Worm (Caenorhabditis elegans) whole organism, L1 larva: ENCODE data around the gene srlf-33.

ENCODE experiments used
- C16A3.4 ChIP-seq: fragments of 150-350 bp; optimal IDR thresholded peaks from 2 replicates; lab custom pipeline; 2014; ENCODE audit warnings: missing biosample characterization, missing genetic modification characterization
- F16B12.6 ChIP-seq: fragments of 150-350 bp; optimal IDR thresholded peaks from 2 replicates; lab custom pipeline; 2014; ENCODE audit warnings: missing biosample characterization, missing genetic modification characterization
- Y116A8C.19 ChIP-seq: sonication (generic microtip); optimal IDR thresholded peaks from 2 replicates; lab custom pipeline; 2016; ENCODE audit warnings: missing compliant biosample characterization, missing genetic modification characterization, borderline replicate concordance
- aha-1 ChIP-seq: fragments of 150-350 bp; optimal IDR thresholded peaks from 2 replicates; lab custom pipeline; 2014; ENCODE audit warnings: missing biosample characterization, missing genetic modification characterization
- alr-1 ChIP-seq: fragments of 200-800 bp; sonication (Bioruptor generic); optimal IDR thresholded peaks from 2 replicates; lab custom pipeline; 2018; ENCODE audit warnings: borderline replicate concordance, mild to moderate bottlenecking, missing genetic modification characterization, missing compliant biosample characterization
- ceh-63 ChIP-seq: fragments of 200-800 bp; sonication (Bioruptor generic); optimal IDR thresholded peaks from 2 replicates; lab custom pipeline; 2018; ENCODE audit warnings: mild to moderate bottlenecking, missing genetic modification characterization, missing compliant biosample characterization
- ceh-8 ChIP-seq: fragments of 200-800 bp; sonication (Bioruptor generic); optimal IDR thresholded peaks from 2 replicates; lab custom pipeline; 2018; ENCODE audit warnings: mild to moderate bottlenecking, missing genetic modification characterization, moderate library complexity, missing compliant biosample characterization
- ceh-88 ChIP-seq: fragments of 200-800 bp; sonication (Bioruptor generic); IDR thresholded peaks from 2 replicates; pipeline ENCODE4 v1.3.6; 2022; ENCODE audit warnings: missing genetic modification characterization, missing compliant biosample characterization
- ces-1 ChIP-seq: fragments of 150-350 bp; optimal IDR thresholded peaks from 2 replicates; lab custom pipeline; 2014; ENCODE audit warnings: missing biosample characterization, missing genetic modification reagents, missing genetic modification characterization
- dpl-1 ChIP-seq, 3 experiments: fragments of 150-350 bp in 2 of 3; sonication (generic microtip) in 1 of 3; optimal IDR thresholded peaks; 2 replicates each; lab custom pipeline; 2014 to 2017; ENCODE audit warnings: missing biosample characterization in 3 of 3, missing genetic modification characterization in 3 of 3, missing genetic modification reagents in 3 of 3
- efl-1 ChIP-seq, 4 experiments: fragments of 150-350 bp; optimal IDR thresholded peaks in 3 of 4; peaks in 1 of 4; 1 replicate in 1 of 4; 2 replicates in 3 of 4; lab custom pipeline; 2014; ENCODE audit warnings: missing biosample characterization in 2 of 4, missing genetic modification characterization in 2 of 4, missing genetic modification reagents in 2 of 4
- elt-2 ChIP-seq: sonication (generic microtip); optimal IDR thresholded peaks from 2 replicates; lab custom pipeline; 2016; ENCODE audit warnings: missing genetic modification characterization, mild to moderate bottlenecking, inconsistent platforms, missing compliant biosample characterization, missing genetic modification reagents
- elt-3 ChIP-seq, 6 experiments: fragments of 150-350 bp in 1 of 6; sonication (generic microtip); optimal IDR thresholded peaks; 2 replicates each; lab custom pipeline; 2017 to 2018; ENCODE audit warnings: missing biosample characterization in 6 of 6, missing genetic modification characterization in 6 of 6, inconsistent platforms in 1 of 6
- ets-5 ChIP-seq: fragments of 200-800 bp; sonication (Bioruptor generic); IDR thresholded peaks from 2 replicates; pipeline ENCODE4 v1.3.6; 2022; ENCODE audit warnings: missing genetic modification characterization, missing compliant biosample characterization
- fkh-10 ChIP-seq: sonication (generic microtip); optimal IDR thresholded peaks from 2 replicates; lab custom pipeline; 2017; ENCODE audit warnings: missing biosample characterization, missing genetic modification reagents, missing genetic modification characterization
- fkh-4 ChIP-seq: sonication (generic microtip); optimal IDR thresholded peaks from 2 replicates; lab custom pipeline; 2016; ENCODE audit warnings: missing compliant biosample characterization, missing genetic modification characterization, borderline replicate concordance
- fkh-8 ChIP-seq: sonication (generic microtip); optimal IDR thresholded peaks from 2 replicates; lab custom pipeline; 2016; ENCODE audit warnings: mild to moderate bottlenecking, missing genetic modification characterization, missing compliant biosample characterization
- hlh-17 ChIP-seq: fragments of 200-800 bp; sonication (Bioruptor generic); optimal IDR thresholded peaks from 2 replicates; lab custom pipeline; 2018; ENCODE audit warnings: missing genetic modification characterization, mild to moderate bottlenecking, missing compliant biosample characterization, moderate library complexity, borderline replicate concordance
- hpl-2 ChIP-seq: fragments of 150-350 bp; optimal IDR thresholded peaks from 2 replicates; lab custom pipeline; 2014; ENCODE audit warnings: missing biosample characterization, missing genetic modification reagents, missing genetic modification characterization
- irx-1 ChIP-seq: sonication (generic microtip); optimal IDR thresholded peaks from 2 replicates; lab custom pipeline; 2016; ENCODE audit warnings: missing genetic modification characterization, missing compliant biosample characterization
- isw-1 ChIP-seq: fragments of 200-800 bp; sonication (Bioruptor generic); IDR thresholded peaks from 2 replicates; pipeline ENCODE4 v1.3.6; 2022; ENCODE audit warnings: missing genetic modification characterization, missing compliant biosample characterization
- lin-39 ChIP-seq: fragments of 150-350 bp; optimal IDR thresholded peaks from 2 replicates; lab custom pipeline; 2014; ENCODE audit warnings: missing biosample characterization, missing genetic modification reagents, missing genetic modification characterization
- lsy-2 ChIP-seq, 2 experiments: fragments of 150-350 bp; optimal IDR thresholded peaks; 2 replicates each; lab custom pipeline; 2014; ENCODE audit warnings: missing biosample characterization in 2 of 2, missing genetic modification characterization in 2 of 2
- mdl-1 ChIP-seq, 2 experiments: fragments of 150-350 bp; optimal IDR thresholded peaks; 2 replicates each; lab custom pipeline; 2014 to 2017; ENCODE audit warnings: missing biosample characterization in 2 of 2, missing genetic modification characterization in 2 of 2, inconsistent platforms in 1 of 2
- mep-1 ChIP-seq: fragments of 150-350 bp; optimal IDR thresholded peaks from 2 replicates; lab custom pipeline; 2014; ENCODE audit warnings: missing biosample characterization, missing genetic modification characterization
- nhr-11 ChIP-seq: fragments of 150-350 bp; optimal IDR thresholded peaks from 2 replicates; lab custom pipeline; 2014; ENCODE audit warnings: missing biosample characterization, missing genetic modification characterization
- nhr-12 ChIP-seq: sonication (generic microtip); optimal IDR thresholded peaks from 2 replicates; lab custom pipeline; 2017; ENCODE audit warnings: missing biosample characterization, missing genetic modification characterization
- nhr-19 ChIP-seq: fragments of 200-800 bp; sonication (Bioruptor generic); conservative IDR thresholded peaks from 2 replicates; pipeline ENCODE4 v1.3.6; 2022; ENCODE audit warnings: missing genetic modification characterization, missing compliant biosample characterization
- nhr-47 ChIP-seq: sonication (generic microtip); optimal IDR thresholded peaks from 2 replicates; lab custom pipeline; 2016; ENCODE audit warnings: mild to moderate bottlenecking, missing genetic modification characterization, moderate library complexity, missing compliant biosample characterization
- nhr-71 ChIP-seq: sonication (generic microtip); optimal IDR thresholded peaks from 2 replicates; lab custom pipeline; 2016; ENCODE audit warnings: mild to moderate bottlenecking, missing genetic modification characterization, moderate library complexity, missing compliant biosample characterization
- nhr-76 ChIP-seq: sonication (generic microtip); optimal IDR thresholded peaks from 2 replicates; lab custom pipeline; 2017; ENCODE audit warnings: missing biosample characterization, missing genetic modification characterization
- nhr-77 ChIP-seq: fragments of 150-350 bp; optimal IDR thresholded peaks from 2 replicates; lab custom pipeline; 2014; ENCODE audit warnings: missing biosample characterization, missing genetic modification characterization
- nhr-85 ChIP-seq: sonication (generic microtip); peaks from one replicate; lab custom pipeline; 2016; ENCODE audit warnings: missing genetic modification characterization, inconsistent platforms, missing compliant biosample characterization
- nhr-90 ChIP-seq: sonication (generic microtip); optimal IDR thresholded peaks from 2 replicates; lab custom pipeline; 2016; ENCODE audit warnings: mild to moderate bottlenecking, missing genetic modification characterization, missing compliant biosample characterization; ENCODE audit not compliant: poor library complexity
- pag-3 ChIP-seq: sonication (generic microtip); optimal IDR thresholded peaks from 2 replicates; lab custom pipeline; 2017; ENCODE audit warnings: missing genetic modification characterization, mild to moderate bottlenecking, missing compliant biosample characterization, antibody characterized with exemption, borderline replicate concordance; ENCODE audit not compliant: insufficient read depth
- pqm-1 ChIP-seq: sonication (generic microtip); optimal IDR thresholded peaks from 3 replicates; lab custom pipeline; 2017; ENCODE audit warnings: missing biosample characterization, missing genetic modification characterization
- rnt-1 ChIP-seq: sonication (generic microtip); optimal IDR thresholded peaks from 2 replicates; lab custom pipeline; 2016; ENCODE audit warnings: mild to moderate bottlenecking, missing genetic modification characterization, moderate library complexity, missing compliant biosample characterization
- snpc-4 ChIP-seq: fragments of 150-350 bp; optimal IDR thresholded peaks from 2 replicates; lab custom pipeline; 2014; ENCODE audit warnings: missing biosample characterization, missing genetic modification characterization
- sptf-1 ChIP-seq: fragments of 150-350 bp; optimal IDR thresholded peaks from 2 replicates; lab custom pipeline; 2014; ENCODE audit warnings: missing biosample characterization, missing genetic modification characterization
- tlp-1 ChIP-seq: fragments of 150-350 bp; optimal IDR thresholded peaks from 2 replicates; lab custom pipeline; 2014; ENCODE audit warnings: missing biosample characterization, missing genetic modification characterization
- unc-62 ChIP-seq: fragments of 150-350 bp; optimal IDR thresholded peaks from 2 replicates; lab custom pipeline; 2014; ENCODE audit warnings: missing biosample characterization, missing genetic modification reagents, missing genetic modification characterization
- unc-86 ChIP-seq: sonication (generic microtip); optimal IDR thresholded peaks from 2 replicates; lab custom pipeline; 2016; ENCODE audit warnings: missing genetic modification characterization, missing compliant biosample characterization
- unc-98 ChIP-seq: fragments of 200-800 bp; sonication (Bioruptor generic); IDR thresholded peaks from 2 replicates; pipeline ENCODE4 v1.3.6; 2022; ENCODE audit warnings: missing genetic modification characterization, missing compliant biosample characterization
- vab-15 ChIP-seq: sonication (generic microtip); optimal IDR thresholded peaks from 2 replicates; lab custom pipeline; 2017; ENCODE audit warnings: missing genotype, mild to moderate bottlenecking, missing genetic modification characterization, missing compliant biosample characterization
- xbp-1 ChIP-seq: sonication (generic microtip); optimal IDR thresholded peaks from 2 replicates; lab custom pipeline; 2016; ENCODE audit warnings: missing genetic modification characterization, missing compliant biosample characterization
- ztf-11 ChIP-seq, 2 experiments: sonication (generic microtip); optimal IDR thresholded peaks; 2 replicates each; lab custom pipeline; 2016 to 2017; ENCODE audit warnings: missing genetic modification characterization in 2 of 2, missing biosample characterization in 1 of 2, missing compliant biosample characterization in 1 of 2
- ztf-4 ChIP-seq: fragments of 150-350 bp; optimal IDR thresholded peaks from 2 replicates; lab custom pipeline; 2014; ENCODE audit warnings: missing biosample characterization, missing genetic modification characterization

Gene srlf-33

ce11 chrIV:11961485-11962255 is 36.4 kb upstream of the srlf-33 start, which contains the start of gene ZK829.7 (continued):
- TF ChIP-seq ceh-8 (GFP tag; lab: Kevin White, UChicago) (peak; percentile 43), nhr-71 (peak; percentile 91), alr-1 (no peak), nhr-77 (tag; lab: Kevin White, UChicago) (peak; percentile 61), hpl-2 (no peak), ceh-88 (peak; percentile 42; the same call in 1 of the 2 replicates), unc-86 (peak; percentile 75), isw-1 (GFP tag; lab: Robert Waterston, UW) (peak; percentile 79), pag-3 (no peak), nhr-85 (tag; lab: Kevin White, UChicago) (peak; percentile 95), fkh-8 (tag; lab: Kevin White, UChicago) (peak; percentile 67)

- TF ChIP-seq nhr-12: no peak
- peak; percentile 3 for TF ChIP-seq nhr-90 (tag; lab: Kevin White, UChicago)
- no peak for TF ChIP-seq efl-1 (optimal IDR thresholded peaks at IDR 0.05; lab: Kevin White, UChicago)
- peak in 1 of 2 experiments; percentile 28 for TF ChIP-seq efl-1 (GFP tag; optimal IDR thresholded peaks at IDR 0.05 in 1 of 2; lab: Kevin White, UChicago)
These were observed 34.3 kb upstream of the srlf-33 start, which contains the start of gene tgt-1 for ce11 chrIV:11959573-11959972. TSS of gene tgt-1 (minus strand) at chrIV:11959804.

ce11 chrIV:11957074-11957473 is 31.8 kb upstream of the srlf-33 start:
- TF ChIP-seq ztf-4 (tag; lab: Kevin White, UChicago) (no peak), sptf-1 (no peak), isw-1 (GFP tag; lab: Robert Waterston, UW) (no peak), ceh-63 (no peak), dpl-1 (GFP tag; optimal IDR thresholded peaks at IDR 0.05; lab: Kevin White, UChicago) (no peak), nhr-11 (tag; lab: Kevin White, UChicago) (no peak), pqm-1 (tag; lab: Kevin White, UChicago) (no peak), tlp-1 (no peak), nhr-71 (peak; percentile 47), F16B12.6 (tag; lab: Kevin White, UChicago) (no peak), alr-1 (no peak), ets-5 (GFP tag; lab: Robert Waterston, UW) (no peak), ztf-11 (tag; optimal IDR thresholded peaks at IDR 0.05; lab: Kevin White, UChicago) (no peak), xbp-1 (no peak), aha-1 (no peak), unc-98 (GFP tag; lab: Robert Waterston, UW) (no peak), fkh-8 (tag; lab: Kevin White, UChicago) (no peak), elt-3 (tag; optimal IDR thresholded peaks at IDR 0.05; lab: Kevin White, UChicago) (no peak), ces-1 (GFP tag; lab: Kevin White, UChicago) (no peak), mep-1 (tag; lab: Kevin White, UChicago) (peak; percentile 10), snpc-4 (tag; lab: Kevin White, UChicago) (no peak), lin-39 (tag; lab: Kevin White, UChicago) (no peak), rnt-1 (tag; lab: Kevin White, UChicago) (peak; percentile 81), nhr-47 (tag; lab: Kevin White, UChicago) (no peak), fkh-4 (no peak), elt-2 (no peak), Y116A8C.19 (tag; lab: Kevin White, UChicago) (no peak), fkh-10 (GFP tag; lab: Kevin White, UChicago) (no peak), nhr-76 (no peak), unc-62 (GFP tag; lab: Kevin White, UChicago) (no peak), irx-1 (tag; lab: Kevin White, UChicago) (no peak), C16A3.4 (tag; lab: Kevin White, UChicago) (no peak), vab-15 (tag; lab: Kevin White, UChicago) (no peak), mdl-1 (tag; optimal IDR thresholded peaks at IDR 0.05; lab: Kevin White, UChicago) (peak in 1 of 2 experiments; percentile 77), lsy-2 (tag; optimal IDR thresholded peaks at IDR 0.05; lab: Kevin White, UChicago) (peak; percentile 3 to 6), nhr-19 (GFP tag; lab: Robert Waterston, UW) (peak; percentile 46), nhr-85 (tag; lab: Kevin White, UChicago) (no peak), hlh-17 (no peak)
